Fruit fly (Drosophila melanogaster): ENCODE data around the gene pix.

The pix gene

dm6 chr3L:9011485-9012389 is 37.2 kb upstream of the pix start:
- TF ChIP-seq CG10348 (GFP tag; IDR thresholded peaks at IDR 0.05) (no peak), CG15710 (tag; optimal IDR thresholded peaks at IDR 0.05) (peak; percentile 1), fd96Ca (GFP tag; IDR thresholded peaks at IDR 0.05) (no peak), CG8159 (tag; optimal IDR thresholded peaks at IDR 0.05) (peak; percentile 37), Snoo (tag; optimal IDR thresholded peaks at IDR 0.05) (no peak)

DNA sequence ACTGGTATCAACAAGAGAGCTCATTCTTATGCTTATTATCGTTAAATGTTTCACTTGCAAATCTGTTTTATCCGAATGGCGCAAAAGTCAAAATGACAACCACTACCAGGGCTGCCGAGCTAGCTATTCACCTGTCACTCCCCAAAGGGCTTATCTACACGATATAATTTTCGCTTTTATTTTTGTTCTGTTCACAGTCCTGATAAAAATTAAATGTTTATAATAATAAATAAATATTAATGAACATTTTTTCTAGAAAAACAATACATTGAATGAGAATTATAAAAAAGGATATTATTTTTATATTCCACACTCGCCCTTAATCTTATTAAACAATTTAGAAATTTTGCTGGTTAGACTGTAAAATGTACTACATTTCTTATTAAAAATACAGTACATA is 35.2 kb upstream of the pix start, which contains the start of gene CG5194:
Gene CG5194 (minus strand): TSS at position 101 of the 400 bp plus-strand sequence.
- TF ChIP-seq CG34367 (tag; optimal IDR thresholded peaks at IDR 0.05): no peak
- no peak for TF ChIP-seq CG17806 (tag; optimal IDR thresholded peaks at IDR 0.05)
- TF ChIP-seq CG13204 (GFP tag; optimal IDR thresholded peaks at IDR 0.05): no peak
- no peak for TF ChIP-seq Ets98B (GFP tag; IDR thresholded peaks at IDR 0.05)
- TF ChIP-seq fd96Ca (GFP tag; IDR thresholded peaks at IDR 0.05): no peak
- TF ChIP-seq Snoo (tag; optimal IDR thresholded peaks at IDR 0.05): no peak
- no peak for TF ChIP-seq CG15710 (tag; optimal IDR thresholded peaks at IDR 0.05)
- TF ChIP-seq D1 (tag; optimal IDR thresholded peaks at IDR 0.05): no peak
- no peak for TF ChIP-seq CG4496 (GFP tag; IDR thresholded peaks at IDR 0.05)
- TF ChIP-seq EcR (GFP tag; optimal IDR thresholded peaks at IDR 0.05): no peak
- TF ChIP-seq CG8301 (tag; optimal IDR thresholded peaks at IDR 0.05): no peak
- TF ChIP-seq Pif1A (GFP tag; optimal IDR thresholded peaks at IDR 0.05): no peak
- TF ChIP-seq CG9948 (tag; optimal IDR thresholded peaks at IDR 0.05): no peak
- no peak for TF ChIP-seq CG12605 (GFP tag; IDR thresholded peaks at IDR 0.05)
- no peak for TF ChIP-seq CG8159 (tag; optimal IDR thresholded peaks at IDR 0.05)

dm6 chr3L:9004788-9005246 is 30.3 kb upstream of the pix start, which contains the start of gene Doc3:
Doc3 (plus strand) TSS chr3L:9005196.
- TF ChIP-seq Snoo (tag; optimal IDR thresholded peaks at IDR 0.05) (no peak), CG12605 (GFP tag; IDR thresholded peaks at IDR 0.05) (no peak), EcR (GFP tag; optimal IDR thresholded peaks at IDR 0.05) (peak; percentile 70), CG13204 (GFP tag; optimal IDR thresholded peaks at IDR 0.05) (peak; percentile 38), gl (tag; optimal IDR thresholded peaks at IDR 0.05) (peak; percentile 6), CG17806 (tag; optimal IDR thresholded peaks at IDR 0.05) (no peak), CG4496 (GFP tag; IDR thresholded peaks at IDR 0.05) (0 out of 3 replicates have a peak, but pooled peaks have one; percentile 25), Ets98B (GFP tag; IDR thresholded peaks at IDR 0.05) (0 out of 2 replicates have a peak, but pooled peaks have one; percentile 22)

- TF ChIP-seq Snoo (tag; optimal IDR thresholded peaks at IDR 0.05) (no peak), gl (tag; optimal IDR thresholded peaks at IDR 0.05) (no peak), CG12605 (GFP tag; IDR thresholded peaks at IDR 0.05) (no peak), CG8159 (tag; optimal IDR thresholded peaks at IDR 0.05) (no peak), CG4496 (GFP tag; IDR thresholded peaks at IDR 0.05) (no peak), CG32121 (GFP tag; IDR thresholded peaks at IDR 0.05) (no peak), CG15710 (tag; optimal IDR thresholded peaks at IDR 0.05) (no peak), rn (GFP tag; IDR thresholded peaks at IDR 0.05) (no peak), Ets98B (GFP tag; IDR thresholded peaks at IDR 0.05) (no peak), Pif1B (GFP tag; optimal IDR thresholded peaks at IDR 0.05) (no peak), CG17806 (tag; optimal IDR thresholded peaks at IDR 0.05) (no peak), CG34367 (tag; optimal IDR thresholded peaks at IDR 0.05) (no peak)
These were observed 28.8 kb upstream of the pix start for dm6 chr3L:9003369-9003768.

dm6 chr3L:9002527-9002926 is 28.0 kb upstream of the pix start:
- TF ChIP-seq CG17806 (tag; optimal IDR thresholded peaks at IDR 0.05) (no peak), CG32121 (GFP tag; IDR thresholded peaks at IDR 0.05) (no peak), Snoo (tag; optimal IDR thresholded peaks at IDR 0.05) (no peak), CG12605 (GFP tag; IDR thresholded peaks at IDR 0.05) (no peak), CG13204 (GFP tag; optimal IDR thresholded peaks at IDR 0.05) (no peak), CG10348 (GFP tag; IDR thresholded peaks at IDR 0.05) (no peak), EcR (GFP tag; optimal IDR thresholded peaks at IDR 0.05) (no peak), Pif1A (GFP tag; optimal IDR thresholded peaks at IDR 0.05) (no peak), CG4496 (GFP tag; IDR thresholded peaks at IDR 0.05) (no peak), CG8159 (tag; optimal IDR thresholded peaks at IDR 0.05) (no peak), gl (tag; optimal IDR thresholded peaks at IDR 0.05) (no peak), fd96Ca (GFP tag; IDR thresholded peaks at IDR 0.05) (no peak), CG14655 (GFP tag; optimal IDR thresholded peaks at IDR 0.05) (no peak), rn (GFP tag; IDR thresholded peaks at IDR 0.05) (no peak), CG34367 (tag; optimal IDR thresholded peaks at IDR 0.05) (no peak), CG9948 (tag; optimal IDR thresholded peaks at IDR 0.05) (no peak)

- TF ChIP-seq EcR (GFP tag; optimal IDR thresholded peaks at IDR 0.05): no peak
- TF ChIP-seq CG17806 (tag; optimal IDR thresholded peaks at IDR 0.05): no peak
- TF ChIP-seq CG10348 (GFP tag; IDR thresholded peaks at IDR 0.05): no peak
- 0 out of 2 replicates have a peak, but pooled peaks have one; percentile 10 for TF ChIP-seq rn (GFP tag; IDR thresholded peaks at IDR 0.05)
- TF ChIP-seq CG34367 (tag; optimal IDR thresholded peaks at IDR 0.05): no peak
- peak; percentile 22; the same call in 1 of the 2 replicates for TF ChIP-seq CG32121 (GFP tag; IDR thresholded peaks at IDR 0.05)
- no peak; the same call in 1 of the 2 replicates for TF ChIP-seq Ets98B (GFP tag; IDR thresholded peaks at IDR 0.05)
- TF ChIP-seq CG8159 (tag; optimal IDR thresholded peaks at IDR 0.05): no peak
- no peak for TF ChIP-seq CG12605 (GFP tag; IDR thresholded peaks at IDR 0.05)
- no peak for TF ChIP-seq Pif1A (GFP tag; optimal IDR thresholded peaks at IDR 0.05)
- no peak for TF ChIP-seq D1 (tag; optimal IDR thresholded peaks at IDR 0.05)
- TF ChIP-seq CG13204 (GFP tag; optimal IDR thresholded peaks at IDR 0.05): no peak
- no peak for TF ChIP-seq CG4496 (GFP tag; IDR thresholded peaks at IDR 0.05)
- TF ChIP-seq gl (tag; optimal IDR thresholded peaks at IDR 0.05): no peak
- TF ChIP-seq Pif1B (GFP tag; optimal IDR thresholded peaks at IDR 0.05): no peak
- no peak for TF ChIP-seq CG15710 (tag; optimal IDR thresholded peaks at IDR 0.05)
These were observed 23.2 kb upstream of the pix start, which contains the start of the genes smg and CG5087 for dm6 chr3L:8997686-8998239. smg (minus strand) TSS chr3L:8997989. CG5087 (plus strand) TSS chr3L:8998184.

Data from whole organism, pupa.